Worm (Caenorhabditis elegans) whole organism, late embryonic: ENCODE data around the gene Y45F10B.9.

Experiments
- ama-1 ChIP-seq: fragments of 150-350 bp; optimal IDR thresholded peaks from 2 replicates; lab custom pipeline; 2014
- ceh-45 ChIP-seq: fragments of 200-800 bp; sonication (Bioruptor generic); IDR thresholded peaks from 2 replicates; pipeline ENCODE4 v1.3.6; 2022; ENCODE audit warnings: missing genetic modification reagents, missing genetic modification characterization, missing compliant biosample characterization
- nhr-11 ChIP-seq: fragments of 150-350 bp; optimal IDR thresholded peaks from 2 replicates; lab custom pipeline; 2014; ENCODE audit warnings: missing biosample characterization, missing genetic modification characterization

DNA sequence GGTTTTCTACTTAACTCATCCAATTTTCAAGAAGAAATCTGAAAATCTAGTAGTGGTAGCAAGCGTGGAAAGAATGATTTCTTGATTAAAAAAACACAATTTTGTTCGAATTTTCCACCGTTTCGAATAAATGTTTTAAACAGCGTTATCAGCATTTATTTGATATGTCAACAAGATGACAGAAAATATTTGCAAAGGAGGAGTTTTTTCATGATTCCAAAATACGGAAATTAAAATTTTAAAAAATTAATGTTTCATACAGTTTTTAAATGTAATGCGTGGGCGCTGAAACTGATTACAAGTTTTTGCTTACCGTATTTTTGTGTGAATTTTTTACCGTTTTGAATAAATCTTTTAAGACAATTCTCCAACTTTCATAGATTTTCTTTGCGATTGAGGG, 34.9 kb upstream of the Y45F10B.9 start:
- TF ChIP-seq ceh-45 (GFP tag; lab: Robert Waterston, UW) (no peak), ama-1 (lab: Kevin White, UChicago) (no peak), nhr-11 (no peak)
